Fruit fly (Drosophila melanogaster): ENCODE data around the gene atk.
A peak's percentile ranks its signal among the peaks of the same experiment; 100 is the strongest.

Gene atk

dm6 chr3L:20494780-20495591 is 30.3 kb upstream of the atk start, which contains the start of gene ZnT77C (continued):
- TF ChIP-seq Hsf (GFP tag; optimal IDR thresholded peaks at IDR 0.05) (no peak), lov (optimal IDR thresholded peaks at IDR 0.05) (no peak), lov (GFP tag; IDR thresholded peaks at IDR 0.05) (no peak), chif (GFP tag; optimal IDR thresholded peaks at IDR 0.05) (no peak), CG7745 (tag; optimal IDR thresholded peaks at IDR 0.05) (no peak), ATbp (GFP tag; optimal IDR thresholded peaks at IDR 0.05) (no peak), CG12942 (GFP tag; optimal IDR thresholded peaks at IDR 0.05) (no peak), CG11696 (GFP tag; IDR thresholded peaks at IDR 0.05) (no peak), Pdp1 (GFP tag; optimal IDR thresholded peaks at IDR 0.05) (peak in 1 of 2 experiments; percentile 97), CG11723 (GFP tag; optimal IDR thresholded peaks at IDR 0.05) (no peak), Sin3A (optimal IDR thresholded peaks at IDR 0.05) (peak; percentile 31), CG4282 (GFP tag; optimal IDR thresholded peaks at IDR 0.05) (no peak), CG4360 (GFP tag; IDR thresholded peaks at IDR 0.05) (no peak), ham (GFP tag; IDR thresholded peaks at IDR 0.05) (no peak), CrebB (tag; optimal IDR thresholded peaks at IDR 0.05) (peak; percentile 7), CG3847 (GFP tag; IDR thresholded peaks at IDR 0.05) (peak; percentile 39; the same call in 1 of the 2 replicates), CG12744 (GFP tag; optimal IDR thresholded peaks at IDR 0.05) (no peak), CG9609 (GFP tag; optimal IDR thresholded peaks at IDR 0.05) (no peak), Spps (tag; optimal IDR thresholded peaks at IDR 0.05) (no peak), abd-A (tag; optimal IDR thresholded peaks at IDR 0.05) (no peak), BtbVII (GFP tag; optimal IDR thresholded peaks at IDR 0.05) (no peak), Max (GFP tag; optimal IDR thresholded peaks at IDR 0.05) (no peak), H2.0 (GFP tag; IDR thresholded peaks at IDR 0.05) (no peak), fd3F (GFP tag; optimal IDR thresholded peaks at IDR 0.05) (peak; percentile 24), CG12219 (GFP tag; optimal IDR thresholded peaks at IDR 0.05) (no peak), CG3065 (GFP tag; optimal IDR thresholded peaks at IDR 0.05) (no peak), CG30403 (GFP tag; optimal IDR thresholded peaks at IDR 0.05) (no peak), CG11247 (GFP tag; IDR thresholded peaks at IDR 0.05) (no peak), bowl (GFP tag; IDR thresholded peaks at IDR 0.05) (no peak), Dref (GFP tag; IDR thresholded peaks at IDR 0.05) (no peak; the same call in 1 of the 2 replicates), Oaz (GFP tag; IDR thresholded peaks at IDR 0.05) (no peak), CkIIα-i1 (GFP tag; IDR thresholded peaks at IDR 0.05) (no peak), Bdp1 (GFP tag; optimal IDR thresholded peaks at IDR 0.05) (no peak), CG9932 (GFP tag; IDR thresholded peaks at IDR 0.05) (no peak), Stat92E (GFP tag; optimal IDR thresholded peaks at IDR 0.05) (no peak), CG8359 (GFP tag; optimal IDR thresholded peaks at IDR 0.05; ENCODE audit: borderline replicate concordance) (no peak), Atf3 (GFP tag; optimal IDR thresholded peaks at IDR 0.05) (no peak), CG12071 (GFP tag; optimal IDR thresholded peaks at IDR 0.05) (no peak), luna (GFP tag; optimal IDR thresholded peaks at IDR 0.05) (no peak), wek (GFP tag; optimal IDR thresholded peaks at IDR 0.05) (no peak), CG18262 (tag; optimal IDR thresholded peaks at IDR 0.05) (no peak), stwl (tag; optimal IDR thresholded peaks at IDR 0.05) (peak; percentile 77), kah (GFP tag; optimal IDR thresholded peaks at IDR 0.05) (no peak), CG7839 (tag; optimal IDR thresholded peaks at IDR 0.05) (no peak), Poxn (GFP tag; IDR thresholded peaks at IDR 0.05) (no peak), bcd (GFP tag; optimal IDR thresholded peaks at IDR 0.05) (no peak), CG2712 (tag; optimal IDR thresholded peaks at IDR 0.05) (no peak), Tbp (GFP tag; optimal IDR thresholded peaks at IDR 0.05) (no peak), CG2875 (GFP tag; optimal IDR thresholded peaks at IDR 0.05) (no peak), CG5180 (GFP tag; optimal IDR thresholded peaks at IDR 0.05) (no peak)
